Worm (Caenorhabditis elegans) whole organism, early embryonic: ENCODE results near the gene srpa-68.

Experiments used
- B0310.2 ChIP-seq: sonication (generic microtip); optimal IDR thresholded peaks from 2 replicates; lab custom pipeline; 2016; ENCODE audit warnings: mild to moderate bottlenecking, missing genetic modification characterization, missing compliant biosample characterization
- F13C5.2 ChIP-seq: sonication (generic microtip); optimal IDR thresholded peaks from 2 replicates; lab custom pipeline; 2017; ENCODE audit warnings: mild to moderate bottlenecking, missing genetic modification characterization, inconsistent platforms, missing compliant biosample characterization
- aly-1 ChIP-seq: sonication (generic microtip); optimal IDR thresholded peaks from 2 replicates; lab custom pipeline; 2016; ENCODE audit warnings: missing genetic modification characterization, missing compliant biosample characterization
- ama-1 ChIP-seq: fragments of 150-350 bp; optimal IDR thresholded peaks from 2 replicates; lab custom pipeline; 2014
- ceh-13 ChIP-seq: fragments of 200-800 bp; sonication (Bioruptor generic); optimal IDR thresholded peaks from 2 replicates; lab custom pipeline; 2018; ENCODE audit warnings: mild to moderate bottlenecking, missing genetic modification characterization, missing compliant biosample characterization
- ceh-36 ChIP-seq: sonication (generic microtip); optimal IDR thresholded peaks from 2 replicates; lab custom pipeline; 2016; ENCODE audit warnings: missing genetic modification characterization, inconsistent platforms, missing compliant biosample characterization
- ets-7 ChIP-seq: sonication (generic microtip); optimal IDR thresholded peaks from 2 replicates; lab custom pipeline; 2016; ENCODE audit warnings: missing genotype, missing genetic modification characterization, missing compliant biosample characterization
- flt-1 ChIP-seq: fragments of 200-800 bp; sonication (Bioruptor generic); IDR thresholded peaks from 2 replicates; pipeline ENCODE4 v1.3.6; 2022; ENCODE audit warnings: missing genetic modification characterization, missing compliant biosample characterization
- hmbx-1 ChIP-seq: sonication (generic microtip); optimal IDR thresholded peaks from 2 replicates; lab custom pipeline; 2016; ENCODE audit warnings: mild to moderate bottlenecking, missing genetic modification characterization, missing compliant biosample characterization
- hmg-4 ChIP-seq: fragments of 200-800 bp; sonication (Bioruptor generic); optimal IDR thresholded peaks from 2 replicates; lab custom pipeline; 2018; ENCODE audit warnings: mild to moderate bottlenecking, missing genetic modification characterization, missing compliant biosample characterization
- hnd-1 ChIP-seq: sonication (generic microtip); optimal IDR thresholded peaks from 2 replicates; lab custom pipeline; 2016; ENCODE audit warnings: missing genetic modification characterization, missing compliant biosample characterization
- pes-1 ChIP-seq: fragments of 200-800 bp; sonication (Bioruptor generic); IDR thresholded peaks from 2 replicates; pipeline ENCODE4 v1.3.6; 2022; ENCODE audit warnings: missing genetic modification reagents, missing genetic modification characterization, missing compliant biosample characterization
- scrt-1 ChIP-seq: fragments of 200-800 bp; sonication (Bioruptor generic); IDR thresholded peaks from 2 replicates; pipeline ENCODE4 v1.3.6; 2022; ENCODE audit warnings: missing genetic modification characterization, missing compliant biosample characterization
- sea-1 ChIP-seq: fragments of 200-800 bp; sonication (Bioruptor generic); conservative IDR thresholded peaks from 2 replicates; pipeline ENCODE4 v1.3.6; 2022; ENCODE audit warnings: missing genetic modification characterization, missing compliant biosample characterization
- tbx-11 ChIP-seq: fragments of 200-800 bp; sonication (Bioruptor generic); IDR thresholded peaks from 2 replicates; pipeline ENCODE4 v1.3.6; 2022; ENCODE audit warnings: missing genetic modification characterization, missing compliant biosample characterization
- tbx-37 ChIP-seq: fragments of 200-800 bp; sonication (Bioruptor generic); conservative IDR thresholded peaks from 2 replicates; pipeline ENCODE4 v1.3.6; 2022; ENCODE audit warnings: missing genetic modification reagents, missing genetic modification characterization, missing compliant biosample characterization
- tra-4 ChIP-seq: sonication (generic microtip); optimal IDR thresholded peaks from 2 replicates; lab custom pipeline; 2017; ENCODE audit warnings: missing genetic modification characterization, missing compliant biosample characterization

The srpa-68 gene

ce11 chrV:12291587-12291986 lies at the start of gene srpa-68, which contains the start of gene srh-16:
Gene srpa-68, minus strand, starts transcription at chrV:12291658.
Gene srh-16, plus strand, starts transcription at chrV:12291861.
- TF ChIP-seq hnd-1 (tag; lab: Kevin White, UChicago) (peak; percentile 39), tbx-11 (peak; percentile 42; the same call in 1 of the 2 replicates), ama-1 (lab: Kevin White, UChicago) (no peak), ets-7 (tag; lab: Kevin White, UChicago) (no peak), F13C5.2 (tag; lab: Kevin White, UChicago) (peak; percentile 89), ceh-36 (tag; lab: Kevin White, UChicago) (peak; percentile 29), scrt-1 (GFP tag; lab: Robert Waterston, UW) (0 out of 2 replicates have a peak, but pooled peaks have one; percentile 56), sea-1 (GFP tag; lab: Robert Waterston, UW) (no peak), B0310.2 (tag; lab: Kevin White, UChicago) (peak; percentile 28), flt-1 (GFP tag; lab: Robert Waterston, UW) (peak; percentile 74), pes-1 (GFP tag; lab: Robert Waterston, UW) (peak; percentile 80), hmg-4 (GFP tag; lab: Kevin White, UChicago) (peak; percentile 70), tbx-37 (GFP tag; lab: Robert Waterston, UW) (0 out of 2 replicates have a peak, but pooled peaks have one; percentile 17)

- TF ChIP-seq tbx-37 (GFP tag; lab: Robert Waterston, UW) (no peak), ceh-36 (tag; lab: Kevin White, UChicago) (no peak), aly-1 (tag; lab: Kevin White, UChicago) (no peak), hmbx-1 (tag; lab: Kevin White, UChicago) (no peak), ets-7 (tag; lab: Kevin White, UChicago) (no peak), B0310.2 (tag; lab: Kevin White, UChicago) (no peak), hmg-4 (GFP tag; lab: Kevin White, UChicago) (no peak)
Observed at ce11 chrV:12337894-12338293, 46.4 kb upstream of the srpa-68 start, which contains the start of gene twk-13. Gene twk-13, minus strand, starts transcription at chrV:12337994.

- no peak for TF ChIP-seq flt-1 (GFP tag; lab: Robert Waterston, UW)
- TF ChIP-seq tbx-11, result no peak
- TF ChIP-seq tra-4 (tag; lab: Kevin White, UChicago), result no peak
- no peak for TF ChIP-seq scrt-1 (GFP tag; lab: Robert Waterston, UW)
- TF ChIP-seq aly-1 (tag; lab: Kevin White, UChicago), result no peak
- TF ChIP-seq hnd-1 (tag; lab: Kevin White, UChicago), result no peak
- TF ChIP-seq hmbx-1 (tag; lab: Kevin White, UChicago), result no peak
- TF ChIP-seq pes-1 (GFP tag; lab: Robert Waterston, UW), result no peak
- no peak for TF ChIP-seq tbx-37 (GFP tag; lab: Robert Waterston, UW)
- TF ChIP-seq sea-1 (GFP tag; lab: Robert Waterston, UW), result no peak
- TF ChIP-seq hmg-4 (GFP tag; lab: Kevin White, UChicago), result no peak
Observed at ce11 chrV:12334387-12334786, 42.9 kb upstream of the srpa-68 start.

- TF ChIP-seq hnd-1 (tag; lab: Kevin White, UChicago), result peak; percentile 9
- peak; percentile 47 for TF ChIP-seq ceh-36 (tag; lab: Kevin White, UChicago)
- TF ChIP-seq pes-1 (GFP tag; lab: Robert Waterston, UW), result peak; percentile 82
- TF ChIP-seq tra-4 (tag; lab: Kevin White, UChicago), result no peak
- peak; percentile 44 for TF ChIP-seq hmg-4 (GFP tag; lab: Kevin White, UChicago)
- no peak for TF ChIP-seq F13C5.2 (tag; lab: Kevin White, UChicago)
- no peak for TF ChIP-seq ama-1 (lab: Kevin White, UChicago)
- TF ChIP-seq B0310.2 (tag; lab: Kevin White, UChicago), result no peak
- TF ChIP-seq flt-1 (GFP tag; lab: Robert Waterston, UW), result 0 out of 2 replicates have a peak, but pooled peaks have one; percentile 50
- TF ChIP-seq tbx-11, result no peak; the same call in 1 of the 2 replicates
- TF ChIP-seq ceh-13 (GFP tag; lab: Kevin White, UChicago), result peak; percentile 10
- no peak for TF ChIP-seq ets-7 (tag; lab: Kevin White, UChicago)
- no peak for TF ChIP-seq hmbx-1 (tag; lab: Kevin White, UChicago)
- 0 out of 2 replicates have a peak, but pooled peaks have one; percentile 65 for TF ChIP-seq scrt-1 (GFP tag; lab: Robert Waterston, UW)
- no peak for TF ChIP-seq aly-1 (tag; lab: Kevin White, UChicago)
- TF ChIP-seq tbx-37 (GFP tag; lab: Robert Waterston, UW), result peak; percentile 46; the same call in 1 of the 2 replicates
- peak; percentile 69; the same call in 1 of the 2 replicates for TF ChIP-seq sea-1 (GFP tag; lab: Robert Waterston, UW)
Observed at ce11 chrV:12331820-12332219, 40.4 kb upstream of the srpa-68 start.

- no peak for TF ChIP-seq sea-1 (GFP tag; lab: Robert Waterston, UW)
- no peak for TF ChIP-seq ceh-13 (GFP tag; lab: Kevin White, UChicago)
- no peak for TF ChIP-seq flt-1 (GFP tag; lab: Robert Waterston, UW)
- TF ChIP-seq F13C5.2 (tag; lab: Kevin White, UChicago), result no peak
- no peak for TF ChIP-seq ama-1 (lab: Kevin White, UChicago)
- no peak for TF ChIP-seq tbx-11
- TF ChIP-seq tra-4 (tag; lab: Kevin White, UChicago), result no peak
- no peak for TF ChIP-seq hmbx-1 (tag; lab: Kevin White, UChicago)
- TF ChIP-seq hnd-1 (tag; lab: Kevin White, UChicago), result no peak
- TF ChIP-seq tbx-37 (GFP tag; lab: Robert Waterston, UW), result no peak
- TF ChIP-seq ceh-36 (tag; lab: Kevin White, UChicago), result no peak
- TF ChIP-seq ets-7 (tag; lab: Kevin White, UChicago), result no peak
- TF ChIP-seq hmg-4 (GFP tag; lab: Kevin White, UChicago), result no peak
- TF ChIP-seq B0310.2 (tag; lab: Kevin White, UChicago), result no peak
- no peak for TF ChIP-seq aly-1 (tag; lab: Kevin White, UChicago)
- no peak for TF ChIP-seq scrt-1 (GFP tag; lab: Robert Waterston, UW)
- TF ChIP-seq pes-1 (GFP tag; lab: Robert Waterston, UW), result no peak
Observed at ce11 chrV:12329173-12329572, 37.7 kb upstream of the srpa-68 start.

- TF ChIP-seq ets-7 (tag; lab: Kevin White, UChicago), result no peak
- TF ChIP-seq tra-4 (tag; lab: Kevin White, UChicago), result no peak
- TF ChIP-seq sea-1 (GFP tag; lab: Robert Waterston, UW), result no peak
- TF ChIP-seq ceh-13 (GFP tag; lab: Kevin White, UChicago), result no peak
- TF ChIP-seq scrt-1 (GFP tag; lab: Robert Waterston, UW), result no peak
- no peak for TF ChIP-seq F13C5.2 (tag; lab: Kevin White, UChicago)
- TF ChIP-seq flt-1 (GFP tag; lab: Robert Waterston, UW), result no peak
- no peak for TF ChIP-seq tbx-11
- no peak for TF ChIP-seq B0310.2 (tag; lab: Kevin White, UChicago)
- TF ChIP-seq hmbx-1 (tag; lab: Kevin White, UChicago), result no peak
- no peak for TF ChIP-seq ceh-36 (tag; lab: Kevin White, UChicago)
- TF ChIP-seq aly-1 (tag; lab: Kevin White, UChicago), result no peak
- TF ChIP-seq ama-1 (lab: Kevin White, UChicago), result no peak
- TF ChIP-seq pes-1 (GFP tag; lab: Robert Waterston, UW), result no peak
- no peak for TF ChIP-seq tbx-37 (GFP tag; lab: Robert Waterston, UW)
- no peak for TF ChIP-seq hmg-4 (GFP tag; lab: Kevin White, UChicago)
- TF ChIP-seq hnd-1 (tag; lab: Kevin White, UChicago), result no peak
Observed at ce11 chrV:12326638-12327037, 35.2 kb upstream of the srpa-68 start.
